Worm (Caenorhabditis elegans) whole organism, young adult: ENCODE data around the gene C29F9.9.
A peak's percentile ranks its signal among the peaks of the same experiment; 100 is the strongest.

Experiments used
- B0019.2 ChIP-seq: fragments of 200-800 bp; sonication (Bioruptor generic); conservative IDR thresholded peaks from 2 replicates; pipeline ENCODE4 v1.3.6; 2022; ENCODE audit warnings: missing genetic modification reagents, missing genetic modification characterization, missing compliant biosample characterization
- D2030.7 ChIP-seq: fragments of 200-800 bp; sonication (Bioruptor generic); IDR thresholded peaks from 2 replicates; pipeline ENCODE4 v1.3.6; 2022; ENCODE audit warnings: missing genetic modification reagents, missing genetic modification characterization, missing compliant biosample characterization
- F57C9.4 ChIP-seq: sonication (generic microtip); optimal IDR thresholded peaks from 2 replicates; lab custom pipeline; 2017; ENCODE audit warnings: mild to moderate bottlenecking, missing genetic modification characterization, missing compliant biosample characterization
- K11D2.4 ChIP-seq: fragments of 200-800 bp; sonication (Bioruptor generic); IDR thresholded peaks from 2 replicates; pipeline ENCODE4 v1.3.6; 2022; ENCODE audit warnings: missing genetic modification reagents, missing genetic modification characterization, missing compliant biosample characterization
- K12H6.12 ChIP-seq: fragments of 200-800 bp; sonication (Bioruptor generic); optimal IDR thresholded peaks from 2 replicates; lab custom pipeline; 2018; ENCODE audit warnings: mild to moderate bottlenecking, missing genetic modification characterization, missing compliant biosample characterization
- T26A5.8 ChIP-seq: sonication (generic microtip); optimal IDR thresholded peaks from 2 replicates; lab custom pipeline; 2016; ENCODE audit warnings: missing genetic modification characterization, missing compliant biosample characterization
- Y53F4B.3 ChIP-seq: fragments of 200-800 bp; sonication (Bioruptor generic); IDR thresholded peaks from 2 replicates; pipeline ENCODE4 v1.3.6; 2022; ENCODE audit warnings: missing genetic modification reagents, missing genetic modification characterization, missing compliant biosample characterization
- Y53G8AR.9 ChIP-seq: fragments of 200-800 bp; sonication (Bioruptor generic); conservative IDR thresholded peaks from 2 replicates; pipeline ENCODE4 v1.3.6; 2022; ENCODE audit warnings: missing genetic modification reagents, missing genetic modification characterization, missing compliant biosample characterization
- Y56A3A.18 ChIP-seq: fragments of 200-800 bp; sonication (Bioruptor generic); IDR thresholded peaks from 2 replicates; pipeline ENCODE4 v1.3.6; 2022; ENCODE audit warnings: missing genetic modification reagents, missing genetic modification characterization, missing compliant biosample characterization
- Y67H2A.10 ChIP-seq: fragments of 200-800 bp; sonication (Bioruptor generic); conservative IDR thresholded peaks from 2 replicates; pipeline ENCODE4 v1.3.6; 2022; ENCODE audit warnings: missing genetic modification reagents, missing genetic modification characterization, missing compliant biosample characterization
- ZK185.1 ChIP-seq: sonication (generic microtip); optimal IDR thresholded peaks from 2 replicates; lab custom pipeline; 2016; ENCODE audit warnings: mild to moderate bottlenecking, missing genetic modification characterization, missing compliant biosample characterization; ENCODE audit not compliant: poor library complexity, severe bottlenecking
- akir-1 ChIP-seq: fragments of 200-800 bp; sonication (Bioruptor generic); optimal IDR thresholded peaks from 2 replicates; lab custom pipeline; 2018; ENCODE audit warnings: mild to moderate bottlenecking, missing genetic modification characterization, moderate library complexity, missing compliant biosample characterization
- athp-1 ChIP-seq: sonication (generic microtip); optimal IDR thresholded peaks from 2 replicates; lab custom pipeline; 2017; ENCODE audit warnings: mild to moderate bottlenecking, missing genetic modification characterization, missing compliant biosample characterization
- attf-6 ChIP-seq: fragments of 200-800 bp; sonication (Bioruptor generic); IDR thresholded peaks from 2 replicates; pipeline ENCODE4 v1.3.6; 2022; ENCODE audit warnings: missing genetic modification reagents, missing genetic modification characterization, missing compliant biosample characterization
- ccch-3 ChIP-seq: fragments of 200-800 bp; sonication (Bioruptor generic); optimal IDR thresholded peaks from 2 replicates; lab custom pipeline; 2018; ENCODE audit warnings: mild to moderate bottlenecking, missing genetic modification characterization, missing compliant biosample characterization
- ceh-91 ChIP-seq: fragments of 200-800 bp; sonication (Bioruptor generic); IDR thresholded peaks from 2 replicates; pipeline ENCODE4 v1.3.6; 2022; ENCODE audit warnings: missing genetic modification reagents, missing genetic modification characterization, missing compliant biosample characterization
- chd-7 ChIP-seq: sonication (generic microtip); optimal IDR thresholded peaks from 2 replicates; lab custom pipeline; 2016; ENCODE audit warnings: mild to moderate bottlenecking, missing genetic modification characterization, moderate library complexity, missing compliant biosample characterization
- die-1 ChIP-seq: sonication (generic microtip); optimal IDR thresholded peaks from 2 replicates; lab custom pipeline; 2016; ENCODE audit warnings: missing genotype, mild to moderate bottlenecking, missing genetic modification characterization, missing compliant biosample characterization
- efl-1 ChIP-seq: fragments of 150-350 bp; optimal IDR thresholded peaks from 2 replicates; lab custom pipeline; 2014; ENCODE audit warnings: missing biosample characterization, missing genetic modification reagents, missing genetic modification characterization
- egl-18 ChIP-seq: fragments of 200-800 bp; sonication (Bioruptor generic); IDR thresholded peaks from 2 replicates; pipeline ENCODE4 v1.3.6; 2022; ENCODE audit warnings: missing genetic modification reagents, missing genetic modification characterization, missing compliant biosample characterization
- ekl-4 ChIP-seq: fragments of 200-800 bp; sonication (Bioruptor generic); IDR thresholded peaks from 2 replicates; pipeline ENCODE4 v1.3.6; 2022; ENCODE audit warnings: missing genetic modification reagents, missing genetic modification characterization, missing compliant biosample characterization
- ets-4 ChIP-seq: fragments of 200-800 bp; sonication (Bioruptor generic); optimal IDR thresholded peaks from 2 replicates; lab custom pipeline; 2018; ENCODE audit warnings: mild to moderate bottlenecking, missing genetic modification characterization, missing compliant biosample characterization
- him-1 ChIP-seq: sonication (generic microtip); optimal IDR thresholded peaks from 2 replicates; lab custom pipeline; 2016; ENCODE audit warnings: missing genotype, missing genetic modification reagents, missing genetic modification characterization, missing compliant biosample characterization
- hmg-1.2 ChIP-seq: fragments of 200-800 bp; sonication (Bioruptor generic); IDR thresholded peaks from 2 replicates; pipeline ENCODE4 v1.3.6; 2022; ENCODE audit warnings: missing genetic modification reagents, missing genetic modification characterization, missing compliant biosample characterization
- hsf-1 ChIP-seq: fragments of 200-800 bp; sonication (Bioruptor generic); IDR thresholded peaks from 2 replicates; pipeline ENCODE4 v1.3.6; 2022; ENCODE audit warnings: missing genetic modification reagents, missing genetic modification characterization, missing compliant biosample characterization
- let-607 ChIP-seq, 2 experiments: fragments of 200-800 bp in 1 of 2; sonication (Bioruptor generic) in 1 of 2; sonication (generic microtip) in 1 of 2; optimal IDR thresholded peaks; 2 replicates each; lab custom pipeline; 2016 to 2018; ENCODE audit warnings: mild to moderate bottlenecking in 2 of 2, missing compliant biosample characterization in 2 of 2, missing genetic modification characterization in 2 of 2, moderate library complexity in 2 of 2, missing genotype in 1 of 2
- lin-35 ChIP-seq, 3 experiments: fragments of 150-350 bp in 2 of 3; sonication (generic microtip) in 1 of 3; optimal IDR thresholded peaks; 2 replicates each; lab custom pipeline; 2014 to 2018; ENCODE audit warnings: missing biosample characterization in 3 of 3, missing genetic modification characterization in 3 of 3, missing genetic modification reagents in 3 of 3
- lin-54 ChIP-seq: fragments of 200-800 bp; sonication (Bioruptor generic); optimal IDR thresholded peaks from 2 replicates; lab custom pipeline; 2018; ENCODE audit warnings: mild to moderate bottlenecking, missing genetic modification characterization, missing compliant biosample characterization
- lsy-27 ChIP-seq: sonication (generic microtip); optimal IDR thresholded peaks from 2 replicates; lab custom pipeline; 2017; ENCODE audit warnings: missing genetic modification characterization, mild to moderate bottlenecking, missing compliant biosample characterization, antibody characterized with exemption, missing genotype, borderline replicate concordance; ENCODE audit not compliant: insufficient read depth
- madf-3 ChIP-seq: fragments of 200-800 bp; sonication (Bioruptor generic); IDR thresholded peaks from 2 replicates; pipeline ENCODE4 v1.3.6; 2022; ENCODE audit warnings: missing genetic modification reagents, missing genetic modification characterization, missing compliant biosample characterization
- mes-4 ChIP-seq: sonication (generic microtip); optimal IDR thresholded peaks from 2 replicates; lab custom pipeline; 2016; ENCODE audit warnings: missing genotype, missing genetic modification characterization, missing compliant biosample characterization
- nfyb-1 ChIP-seq: fragments of 200-800 bp; sonication (Bioruptor generic); IDR thresholded peaks from 2 replicates; pipeline ENCODE4 v1.3.6; 2022; ENCODE audit warnings: missing genetic modification reagents, missing genetic modification characterization, missing compliant biosample characterization
- nhr-120 ChIP-seq: fragments of 200-800 bp; sonication (Bioruptor generic); IDR thresholded peaks from 2 replicates; pipeline ENCODE4 v1.3.6; 2022; ENCODE audit warnings: missing genetic modification characterization, missing compliant biosample characterization
- pha-4 ChIP-seq: fragments of 150-350 bp; sonication (generic microtip); optimal IDR thresholded peaks from 2 replicates; lab custom pipeline; 2014; ENCODE audit warnings: missing biosample characterization, missing genetic modification reagents, missing genetic modification characterization
- rcor-1 ChIP-seq: fragments of 200-800 bp; sonication (Bioruptor generic); IDR thresholded peaks from 2 replicates; pipeline ENCODE4 v1.3.6; 2022; ENCODE audit warnings: missing genetic modification reagents, missing genetic modification characterization, missing compliant biosample characterization
- repo-1 ChIP-seq: sonication (generic microtip); optimal IDR thresholded peaks from 2 replicates; lab custom pipeline; 2017; ENCODE audit warnings: mild to moderate bottlenecking, missing genetic modification characterization, missing compliant biosample characterization
- sea-2 ChIP-seq: fragments of 200-800 bp; sonication (Bioruptor generic); IDR thresholded peaks from 2 replicates; pipeline ENCODE4 v1.3.6; 2022; ENCODE audit warnings: missing genetic modification characterization, missing compliant biosample characterization
- snpc-1.1 ChIP-seq: sonication (generic microtip); optimal IDR thresholded peaks from 2 replicates; lab custom pipeline; 2017; ENCODE audit warnings: missing genetic modification characterization, mild to moderate bottlenecking, missing compliant biosample characterization, antibody characterized with exemption, moderate library complexity, missing genotype, missing genetic modification reagents; ENCODE audit not compliant: insufficient read depth
- snpc-1.3 ChIP-seq: sonication (generic microtip); optimal IDR thresholded peaks from 2 replicates; lab custom pipeline; 2017; ENCODE audit warnings: missing genetic modification characterization, mild to moderate bottlenecking, missing compliant biosample characterization, antibody characterized with exemption, moderate library complexity, missing genotype, missing genetic modification reagents; ENCODE audit not compliant: insufficient read depth
- snpc-4 ChIP-seq, 5 experiments: fragments of 150-350 bp in 1 of 5; sonication (generic microtip) in 4 of 5; optimal IDR thresholded peaks; 2 replicates each; lab custom pipeline; 2014 to 2018; ENCODE audit warnings: missing genetic modification characterization in 5 of 5, missing biosample characterization in 3 of 5, antibody characterized with exemption in 2 of 5, mild to moderate bottlenecking in 2 of 5, missing compliant biosample characterization in 2 of 5, missing genotype in 2 of 5, moderate library complexity in 2 of 5, missing genetic modification reagents in 1 of 5
- somi-1 ChIP-seq: fragments of 200-800 bp; sonication (Bioruptor generic); optimal IDR thresholded peaks from 2 replicates; lab custom pipeline; 2018; ENCODE audit warnings: mild to moderate bottlenecking, missing genetic modification characterization, missing compliant biosample characterization
- tbx-9 ChIP-seq: sonication (generic microtip); optimal IDR thresholded peaks from 2 replicates; lab custom pipeline; 2016; ENCODE audit warnings: borderline replicate concordance, missing genetic modification characterization, inconsistent platforms, missing compliant biosample characterization
- unc-130 ChIP-seq: sonication (generic microtip); optimal IDR thresholded peaks from 2 replicates; lab custom pipeline; 2016; ENCODE audit warnings: missing genetic modification reagents, missing genetic modification characterization, missing compliant biosample characterization
- xnd-1 ChIP-seq: sonication (generic microtip); optimal IDR thresholded peaks from 2 replicates; lab custom pipeline; 2016; ENCODE audit warnings: missing genotype, missing genetic modification reagents, missing genetic modification characterization, missing compliant biosample characterization
- zfh-2 ChIP-seq: fragments of 200-800 bp; sonication (Bioruptor generic); conservative IDR thresholded peaks from 2 replicates; pipeline ENCODE4 v1.3.6; 2022; ENCODE audit warnings: missing genetic modification reagents, missing genetic modification characterization, missing compliant biosample characterization
- ztf-18 ChIP-seq: sonication (generic microtip); optimal IDR thresholded peaks from 2 replicates; lab custom pipeline; 2016; ENCODE audit warnings: missing genotype, mild to moderate bottlenecking, missing genetic modification characterization, missing compliant biosample characterization
- ztf-26 ChIP-seq: sonication (generic microtip); optimal IDR thresholded peaks from 2 replicates; lab custom pipeline; 2017; ENCODE audit warnings: missing genetic modification characterization, missing compliant biosample characterization

C29F9.9 gene

DNA sequence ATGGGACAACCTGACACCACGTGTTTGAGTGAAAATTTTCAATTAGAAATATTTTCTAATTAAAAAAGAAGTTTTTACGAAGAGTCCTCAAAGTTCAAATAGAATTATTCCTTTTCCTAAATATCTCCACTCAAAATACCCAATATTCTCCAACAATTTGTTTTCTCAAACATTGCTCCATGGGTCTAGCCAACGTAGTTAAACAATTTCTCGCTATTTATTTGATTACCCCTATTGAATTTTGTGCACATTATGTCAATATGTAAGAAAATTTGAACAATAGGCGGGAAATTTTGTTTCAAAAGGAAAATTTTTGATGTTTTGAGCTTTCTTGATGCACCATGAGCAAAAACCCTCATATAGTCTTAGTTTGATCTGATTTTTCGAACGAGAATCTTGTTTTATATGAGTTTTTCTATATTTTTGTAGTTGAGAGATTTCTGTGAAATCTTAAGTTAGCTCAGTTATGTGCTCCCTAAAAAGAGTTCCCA lies 36.3 kb downstream of the C29F9.9 start (continued):
- TF ChIP-seq ets-4 (GFP tag; lab: Kevin White, UChicago) (no peak), ztf-26 (tag; lab: Kevin White, UChicago) (no peak), Y53F4B.3 (GFP tag; lab: Robert Waterston, UW) (no peak), lsy-27 (tag; lab: Kevin White, UChicago) (no peak), repo-1 (tag; lab: Kevin White, UChicago) (no peak), somi-1 (no peak), akir-1 (GFP tag; lab: Kevin White, UChicago) (no peak), mes-4 (tag; lab: Kevin White, UChicago) (no peak), madf-3 (GFP tag; lab: Robert Waterston, UW) (no peak), zfh-2 (GFP tag; lab: Robert Waterston, UW) (no peak), lin-35 (GFP tag; optimal IDR thresholded peaks at IDR 0.05; lab: Kevin White, UChicago) (peak in 1 of 3 experiments; percentile 79), unc-130 (GFP tag; lab: Kevin White, UChicago) (no peak), snpc-1.1 (tag; lab: Kevin White, UChicago) (no peak), snpc-1.3 (tag; lab: Kevin White, UChicago) (no peak), chd-7 (tag; lab: Kevin White, UChicago) (no peak), D2030.7 (GFP tag; lab: Robert Waterston, UW) (no peak), egl-18 (no peak), sea-2 (no peak), B0019.2 (GFP tag; lab: Robert Waterston, UW) (no peak), Y53G8AR.9 (GFP tag; lab: Robert Waterston, UW) (no peak), snpc-4 (GFP tag; optimal IDR thresholded peaks at IDR 0.05; lab: Kevin White, UChicago) (no peak), snpc-4 (tag; optimal IDR thresholded peaks at IDR 0.05; lab: Kevin White, UChicago) (no peak), pha-4 (tag; lab: Kevin White, UChicago) (no peak), him-1 (no peak), K12H6.12 (tag; lab: Kevin White, UChicago) (peak; percentile 41), efl-1 (GFP tag; lab: Kevin White, UChicago) (no peak), nhr-120 (GFP tag; lab: Robert Waterston, UW) (no peak), rcor-1 (GFP tag; lab: Robert Waterston, UW) (no peak; the same call in 1 of the 2 replicates), ztf-18 (tag; lab: Kevin White, UChicago) (no peak), Y67H2A.10 (GFP tag; lab: Robert Waterston, UW) (no peak), ekl-4 (GFP tag; lab: Robert Waterston, UW) (0 out of 2 replicates have a peak, but pooled peaks have one; percentile 15), lin-54 (GFP tag; lab: Kevin White, UChicago) (peak; percentile 14), Y56A3A.18 (GFP tag; lab: Robert Waterston, UW) (0 out of 2 replicates have a peak, but pooled peaks have one; percentile 30), athp-1 (tag; lab: Kevin White, UChicago) (peak; percentile 54), let-607 (tag; optimal IDR thresholded peaks at IDR 0.05; lab: Kevin White, UChicago) (peak in 1 of 2 experiments; percentile 21), ZK185.1 (tag; lab: Kevin White, UChicago) (peak; percentile 15), ccch-3 (GFP tag; lab: Kevin White, UChicago) (no peak), hmg-1.2 (GFP tag; lab: Robert Waterston, UW) (peak; percentile 33; the same call in 1 of the 2 replicates), nfyb-1 (peak; percentile 38; the same call in 1 of the 2 replicates), ceh-91 (no peak), T26A5.8 (tag; lab: Kevin White, UChicago) (no peak), tbx-9 (tag; lab: Kevin White, UChicago) (no peak), hsf-1 (GFP tag; lab: Robert Waterston, UW) (no peak), attf-6 (GFP tag; lab: Robert Waterston, UW) (no peak), xnd-1 (tag; lab: Kevin White, UChicago) (no peak), F57C9.4 (no peak), die-1 (tag; lab: Kevin White, UChicago) (no peak), K11D2.4 (GFP tag; lab: Robert Waterston, UW) (peak; percentile 79)
